Worm (Caenorhabditis elegans) whole organism, early embryonic: ENCODE measurements around the gene zipt-7.1.

ENCODE experiments used
- aly-1 ChIP-seq: sonication (generic microtip); optimal IDR thresholded peaks from 2 replicates; lab custom pipeline; 2016; ENCODE audit warnings: missing genetic modification characterization, missing compliant biosample characterization
- ama-1 ChIP-seq: fragments of 150-350 bp; optimal IDR thresholded peaks from 2 replicates; lab custom pipeline; 2014
- ets-7 ChIP-seq: sonication (generic microtip); optimal IDR thresholded peaks from 2 replicates; lab custom pipeline; 2016; ENCODE audit warnings: missing genotype, missing genetic modification characterization, missing compliant biosample characterization
- flt-1 ChIP-seq: fragments of 200-800 bp; sonication (Bioruptor generic); IDR thresholded peaks from 2 replicates; pipeline ENCODE4 v1.3.6; 2022; ENCODE audit warnings: missing genetic modification characterization, missing compliant biosample characterization
- hmbx-1 ChIP-seq: sonication (generic microtip); optimal IDR thresholded peaks from 2 replicates; lab custom pipeline; 2016; ENCODE audit warnings: mild to moderate bottlenecking, missing genetic modification characterization, missing compliant biosample characterization
- pes-1 ChIP-seq: fragments of 200-800 bp; sonication (Bioruptor generic); IDR thresholded peaks from 2 replicates; pipeline ENCODE4 v1.3.6; 2022; ENCODE audit warnings: missing genetic modification reagents, missing genetic modification characterization, missing compliant biosample characterization
- scrt-1 ChIP-seq: fragments of 200-800 bp; sonication (Bioruptor generic); IDR thresholded peaks from 2 replicates; pipeline ENCODE4 v1.3.6; 2022; ENCODE audit warnings: missing genetic modification characterization, missing compliant biosample characterization
- tbx-37 ChIP-seq: fragments of 200-800 bp; sonication (Bioruptor generic); conservative IDR thresholded peaks from 2 replicates; pipeline ENCODE4 v1.3.6; 2022; ENCODE audit warnings: missing genetic modification reagents, missing genetic modification characterization, missing compliant biosample characterization
- tra-4 ChIP-seq: sonication (generic microtip); optimal IDR thresholded peaks from 2 replicates; lab custom pipeline; 2017; ENCODE audit warnings: missing genetic modification characterization, missing compliant biosample characterization

- no peak for TF ChIP-seq aly-1 (tag; lab: Kevin White, UChicago)
- no peak for TF ChIP-seq ama-1 (lab: Kevin White, UChicago)
- TF ChIP-seq ets-7 (tag; lab: Kevin White, UChicago) = no peak
- TF ChIP-seq scrt-1 (GFP tag; lab: Robert Waterston, UW) = no peak
- TF ChIP-seq hmbx-1 (tag; lab: Kevin White, UChicago) = no peak
- no peak for TF ChIP-seq flt-1
- no peak for TF ChIP-seq pes-1 (GFP tag; lab: Robert Waterston, UW)
- TF ChIP-seq tra-4 (tag; lab: Kevin White, UChicago) = no peak
- TF ChIP-seq tbx-37 = no peak
Observed at ce11 chrIV:17320445-17320844, 32.5 kb upstream of the zipt-7.1 start, which contains the start of gene C49C3.4.
